Worm (Caenorhabditis elegans) whole organism, midembryonic: Measurements from ENCODE around the gene clec-27.

Experiments
- T22C8.4 ChIP-seq: fragments of 200-800 bp; sonication (Bioruptor generic); IDR thresholded peaks from 2 replicates; pipeline ENCODE4 v1.3.6; 2022; ENCODE audit warnings: missing genetic modification characterization, missing compliant biosample characterization
- cog-1 ChIP-seq: sonication (generic microtip); optimal IDR thresholded peaks from 2 replicates; lab custom pipeline; 2016; ENCODE audit warnings: missing genetic modification characterization, missing compliant biosample characterization
- flt-1 ChIP-seq: fragments of 200-800 bp; sonication (Bioruptor generic); IDR thresholded peaks from 2 replicates; pipeline ENCODE4 v1.3.6; 2022; ENCODE audit warnings: missing genetic modification characterization, missing compliant biosample characterization
- klf-2 ChIP-seq: fragments of 200-800 bp; sonication (Bioruptor generic); conservative IDR thresholded peaks from 2 replicates; pipeline ENCODE4 v1.3.6; 2022; ENCODE audit warnings: missing genetic modification reagents, missing genetic modification characterization, missing compliant biosample characterization
- med-1 ChIP-seq: sonication (generic microtip); optimal IDR thresholded peaks from 2 replicates; lab custom pipeline; 2017; ENCODE audit warnings: missing genetic modification characterization, mild to moderate bottlenecking, missing compliant biosample characterization, antibody characterized with exemption, missing genetic modification reagents; ENCODE audit not compliant: insufficient read depth
- ref-1 ChIP-seq: fragments of 200-800 bp; sonication (Bioruptor generic); conservative IDR thresholded peaks from 2 replicates; pipeline ENCODE4 v1.3.6; 2022; ENCODE audit warnings: missing genetic modification reagents, missing genetic modification characterization, missing compliant biosample characterization
- tab-1 ChIP-seq: fragments of 200-800 bp; sonication (Bioruptor generic); IDR thresholded peaks from 2 replicates; pipeline ENCODE4 v1.3.6; 2022; ENCODE audit warnings: missing genetic modification characterization, missing compliant biosample characterization
- ztf-23 ChIP-seq: fragments of 200-800 bp; sonication (Bioruptor generic); IDR thresholded peaks from 2 replicates; pipeline ENCODE4 v1.3.6; 2022; ENCODE audit warnings: missing genetic modification reagents, missing genetic modification characterization, missing compliant biosample characterization

ce11 chrV:16840283-16840682, 14.2 kb upstream of the clec-27 start:
- no peak for TF ChIP-seq ref-1
- TF ChIP-seq tab-1: no peak
- TF ChIP-seq T22C8.4 (GFP tag; lab: Robert Waterston, UW): no peak
- no peak for TF ChIP-seq cog-1 (tag; lab: Kevin White, UChicago)
- TF ChIP-seq med-1: no peak
- TF ChIP-seq klf-2: no peak
- TF ChIP-seq flt-1 (GFP tag; lab: Robert Waterston, UW): no peak
- TF ChIP-seq ztf-23 (GFP tag; lab: Robert Waterston, UW): no peak
